Worm (Caenorhabditis elegans) whole organism, L4/young adult: Measurements from ENCODE around the gene chkr-1.

Experiments used
- W03F9.2 ChIP-seq: fragments of 150-350 bp; optimal IDR thresholded peaks from 2 replicates; lab custom pipeline; 2014; ENCODE audit warnings: missing biosample characterization, missing genetic modification characterization
- dao-5 ChIP-seq: sonication (generic microtip); optimal IDR thresholded peaks from 2 replicates; lab custom pipeline; 2016; ENCODE audit warnings: missing genotype, missing genetic modification characterization, moderate library complexity, missing compliant biosample characterization
- him-1 ChIP-seq: sonication (generic microtip); optimal IDR thresholded peaks from 2 replicates; lab custom pipeline; 2016; ENCODE audit warnings: missing genotype, missing genetic modification reagents, missing genetic modification characterization, missing compliant biosample characterization

ce11 chrX:177075-177474, 5.4 kb upstream of the chkr-1 start, which contains the start of the genes T08D2.5 and T08D2.4:
- no peak for TF ChIP-seq him-1 (tag; lab: Kevin White, UChicago)
- TF ChIP-seq dao-5 (tag; lab: Kevin White, UChicago): no peak
- no peak for TF ChIP-seq W03F9.2
